Fruit fly (Drosophila melanogaster) whole organism, embryonic: ENCODE results near the gene CG1074.

Experiments used
- BEAF-32 ChIP-seq: fragments of 200-800 bp; sonication (Bioruptor generic); optimal IDR thresholded peaks from 3 replicates; lab custom pipeline; 2017; ENCODE audit warnings: missing biosample characterization, missing genetic modification characterization, mild to moderate bottlenecking, moderate library complexity, missing genetic modification reagents
- BtbVII ChIP-seq: fragments of 200-800 bp; sonication (Bioruptor generic); optimal IDR thresholded peaks from 3 replicates; lab custom pipeline; 2017; ENCODE audit warnings: missing biosample characterization, mild to moderate bottlenecking, missing genetic modification characterization
- CG10321 ChIP-seq: fragments of 200-800 bp; sonication (Bioruptor generic); IDR thresholded peaks from 2 replicates; pipeline ENCODE4 v1.3.6; 2022; ENCODE audit warnings: missing biosample characterization, missing genetic modification characterization
- CG12299 ChIP-seq: fragments of 200-800 bp; sonication (Bioruptor generic); optimal IDR thresholded peaks from 2 replicates; lab custom pipeline; 2018; ENCODE audit warnings: missing biosample characterization, mild to moderate bottlenecking, missing genetic modification characterization
- CG14014 ChIP-seq: fragments of 200-800 bp; sonication (Bioruptor generic); IDR thresholded peaks from 2 replicates; pipeline ENCODE4 v1.3.6; 2022; ENCODE audit warnings: missing biosample characterization, missing genetic modification characterization
- CG15011 ChIP-seq: fragments of 200-800 bp; sonication (Bioruptor generic); optimal IDR thresholded peaks from 3 replicates; lab custom pipeline; 2018; ENCODE audit warnings: missing biosample characterization, mild to moderate bottlenecking, missing genetic modification characterization
- CG17802 ChIP-seq: fragments of 200-800 bp; sonication (Bioruptor generic); optimal IDR thresholded peaks from 2 replicates; lab custom pipeline; 2018; ENCODE audit warnings: missing biosample characterization, mild to moderate bottlenecking, missing genetic modification characterization, moderate library complexity
- CG18262 ChIP-seq: fragments of 200-800 bp; optimal IDR thresholded peaks from 3 replicates; lab custom pipeline; 2019; ENCODE audit warnings: missing biosample characterization, mild to moderate bottlenecking, missing genetic modification characterization, moderate library complexity
- CG18619 ChIP-seq: fragments of 200-800 bp; sonication (Bioruptor generic); optimal IDR thresholded peaks from 3 replicates; lab custom pipeline; 2017; ENCODE audit warnings: missing biosample characterization, mild to moderate bottlenecking, missing genetic modification characterization
- CG32772 ChIP-seq: fragments of 200-800 bp; sonication (Bioruptor generic); IDR thresholded peaks from 2 replicates; pipeline ENCODE4 v1.3.6; 2022; ENCODE audit warnings: missing biosample characterization, missing genetic modification characterization
- CG34224 ChIP-seq: fragments of 200-800 bp; sonication (Bioruptor generic); IDR thresholded peaks from 3 replicates; pipeline ENCODE4 v1.3.6; 2022; ENCODE audit warnings: missing biosample characterization, missing genetic modification characterization; ENCODE audit not compliant: partially characterized antibody
- CG5180 ChIP-seq: fragments of 200-800 bp; sonication (Bioruptor generic); optimal IDR thresholded peaks from 3 replicates; lab custom pipeline; 2017; ENCODE audit warnings: missing biosample characterization, missing genetic modification characterization, mild to moderate bottlenecking, moderate library complexity, missing genetic modification reagents
- CG6854 ChIP-seq: fragments of 200-800 bp; sonication (Bioruptor generic); optimal IDR thresholded peaks from 3 replicates; lab custom pipeline; 2017; ENCODE audit warnings: missing biosample characterization, mild to moderate bottlenecking, missing genetic modification characterization
- CG7556 ChIP-seq: fragments of 200-800 bp; sonication (Bioruptor generic); optimal IDR thresholded peaks from 2 replicates; lab custom pipeline; 2017; ENCODE audit warnings: missing biosample characterization, mild to moderate bottlenecking, missing genetic modification characterization
- CG7786 ChIP-seq: fragments of 200-800 bp; sonication (Bioruptor generic); optimal IDR thresholded peaks from 2 replicates; lab custom pipeline; 2016; ENCODE audit warnings: missing biosample characterization, missing genetic modification characterization
- CG9817 ChIP-seq: fragments of 200-800 bp; sonication (Bioruptor generic); optimal IDR thresholded peaks from 2 replicates; lab custom pipeline; 2018; ENCODE audit warnings: missing biosample characterization, mild to moderate bottlenecking, missing genetic modification characterization, moderate library complexity
- Camta ChIP-seq: fragments of 200-800 bp; sonication (Bioruptor generic); optimal IDR thresholded peaks from 2 replicates; lab custom pipeline; 2016; ENCODE audit warnings: missing biosample characterization, missing genetic modification characterization
- CoRest ChIP-seq: fragments of 200-800 bp; sonication (Bioruptor generic); optimal IDR thresholded peaks from 3 replicates; lab custom pipeline; 2018; ENCODE audit warnings: missing biosample characterization, mild to moderate bottlenecking, missing genetic modification characterization, moderate library complexity
- D19A ChIP-seq: fragments of 200-800 bp; optimal IDR thresholded peaks from 3 replicates; lab custom pipeline; 2019; ENCODE audit warnings: missing biosample characterization, mild to moderate bottlenecking, missing genetic modification characterization, moderate library complexity
- Hr51 ChIP-seq, 2 experiments: fragments of 200-800 bp; sonication (Bioruptor generic); optimal IDR thresholded peaks; 2 replicates in 1 of 2; 3 replicates in 1 of 2; lab custom pipeline; 2016 to 2018; ENCODE audit warnings: missing biosample characterization in 2 of 2, missing genetic modification characterization in 2 of 2, mild to moderate bottlenecking in 1 of 2, moderate library complexity in 1 of 2
- MBD-R2 ChIP-seq: fragments of 200-800 bp; sonication (Bioruptor generic); IDR thresholded peaks from 2 replicates; pipeline ENCODE4 v1.3.6; 2022; ENCODE audit warnings: missing biosample characterization, missing genetic modification characterization
- Neu2 ChIP-seq: fragments of 200-800 bp; sonication (Bioruptor generic); optimal IDR thresholded peaks from 3 replicates; lab custom pipeline; 2016; ENCODE audit warnings: missing biosample characterization, missing genetic modification characterization, borderline replicate concordance
- Oli ChIP-seq: fragments of 200-800 bp; sonication (Bioruptor generic); optimal IDR thresholded peaks from 2 replicates; lab custom pipeline; 2018; ENCODE audit warnings: missing biosample characterization, mild to moderate bottlenecking, missing genetic modification characterization, moderate library complexity
- Sin3A ChIP-seq: fragments of >200 bp; optimal IDR thresholded peaks from 2 replicates; lab custom pipeline; 2018
- YL-1 ChIP-seq: fragments of 200-800 bp; sonication (Bioruptor generic); optimal IDR thresholded peaks from 3 replicates; lab custom pipeline; 2017; ENCODE audit warnings: missing biosample characterization, mild to moderate bottlenecking, missing genetic modification characterization
- ase ChIP-seq: fragments of 200-800 bp; sonication (Bioruptor generic); IDR thresholded peaks from 3 replicates; pipeline ENCODE4 v1.3.6; 2022; ENCODE audit warnings: missing biosample characterization, missing genetic modification characterization
- bigmax ChIP-seq: fragments of 200-800 bp; sonication (Bioruptor generic); optimal IDR thresholded peaks from 2 replicates; lab custom pipeline; 2018; ENCODE audit warnings: missing biosample characterization, mild to moderate bottlenecking, missing genetic modification characterization
- caup ChIP-seq: fragments of 200-800 bp; sonication (Bioruptor generic); optimal IDR thresholded peaks from 3 replicates; lab custom pipeline; 2017; ENCODE audit warnings: missing biosample characterization, mild to moderate bottlenecking, missing genetic modification characterization, moderate library complexity; ENCODE audit not compliant: severe bottlenecking
- dimm ChIP-seq: fragments of 200-800 bp; sonication (Bioruptor generic); IDR thresholded peaks from 2 replicates; pipeline ENCODE4 v1.3.6; 2022; ENCODE audit warnings: missing biosample characterization, missing genetic modification characterization
- dmrt99B ChIP-seq: fragments of 200-800 bp; sonication (Bioruptor generic); optimal IDR thresholded peaks from 2 replicates; lab custom pipeline; 2018; ENCODE audit warnings: missing biosample characterization, mild to moderate bottlenecking, missing genetic modification characterization, moderate library complexity
- ewg ChIP-seq: fragments of 200-800 bp; sonication (Bioruptor generic); optimal IDR thresholded peaks from 3 replicates; lab custom pipeline; 2017; ENCODE audit warnings: mild to moderate bottlenecking, missing biosample characterization, missing genetic modification reagents, missing genetic modification characterization
- fd102C ChIP-seq: fragments of 200-800 bp; sonication (Bioruptor generic); optimal IDR thresholded peaks from 2 replicates; lab custom pipeline; 2018; ENCODE audit warnings: missing biosample characterization, mild to moderate bottlenecking, missing genetic modification characterization, moderate library complexity
- jing ChIP-seq: fragments of 200-800 bp; sonication (Bioruptor generic); optimal IDR thresholded peaks from 2 replicates; lab custom pipeline; 2018; ENCODE audit warnings: missing biosample characterization, mild to moderate bottlenecking, missing genetic modification characterization
- maf-S ChIP-seq: fragments of 200-800 bp; sonication (Bioruptor generic); optimal IDR thresholded peaks from 2 replicates; lab custom pipeline; 2016; ENCODE audit warnings: missing biosample characterization, missing genetic modification characterization
- odd ChIP-seq: fragments of 200-800 bp; sonication (Bioruptor generic); optimal IDR thresholded peaks from 2 replicates; lab custom pipeline; 2017; ENCODE audit warnings: missing biosample characterization, mild to moderate bottlenecking, missing genetic modification characterization
- onecut ChIP-seq: fragments of 200-800 bp; sonication (Bioruptor generic); IDR thresholded peaks from 2 replicates; pipeline ENCODE4 v1.3.6; 2022; ENCODE audit warnings: missing biosample characterization, missing genetic modification characterization
- phol ChIP-seq: fragments of 200-800 bp; sonication (Bioruptor generic); optimal IDR thresholded peaks from 3 replicates; lab custom pipeline; 2018; ENCODE audit warnings: missing biosample characterization, mild to moderate bottlenecking, missing genetic modification characterization, moderate library complexity
- repo ChIP-seq: fragments of 200-800 bp; sonication (Bioruptor generic); optimal IDR thresholded peaks from 2 replicates; lab custom pipeline; 2016; ENCODE audit warnings: missing biosample characterization, missing genetic modification characterization
- salm ChIP-seq: fragments of 200-800 bp; sonication (Bioruptor generic); optimal IDR thresholded peaks from 2 replicates; lab custom pipeline; 2018; ENCODE audit warnings: missing biosample characterization, mild to moderate bottlenecking, missing genetic modification characterization
- sisA ChIP-seq: fragments of 200-800 bp; sonication (Bioruptor generic); IDR thresholded peaks from 2 replicates; pipeline ENCODE4 v1.3.6; 2022; ENCODE audit warnings: missing biosample characterization, missing genetic modification characterization
- tio ChIP-seq: fragments of 200-800 bp; sonication (Bioruptor generic); optimal IDR thresholded peaks from 2 replicates; lab custom pipeline; 2017; ENCODE audit warnings: missing biosample characterization, missing genetic modification characterization, inconsistent platforms

The CG1074 gene

dm6 chr3R:4437113-4437512, 3.3 kb downstream of the CG1074 start, which contains the start of the genes Lipt2 and CG14650 (continued):
- TF ChIP-seq CG14014 (peak; percentile 26; the same call in 1 of the 2 replicates), salm (tag; lab: Kevin White, UChicago) (no peak), CG12299 (tag; lab: Kevin White, UChicago) (peak; percentile 62), Sin3A (lab: Kevin White, UChicago) (peak; percentile 83), CG7786 (GFP tag; lab: Kevin White, UChicago) (peak; percentile 51), tio (GFP tag; lab: Kevin White, UChicago) (no peak), CG32772 (GFP tag; lab: Robert Waterston, UW) (0 out of 2 replicates have a peak, but pooled peaks have one; percentile 18), BEAF-32 (GFP tag; lab: Kevin White, UChicago) (peak; percentile 77), CG6854 (GFP tag; lab: Kevin White, UChicago) (no peak), CG10321 (GFP tag; lab: Robert Waterston, UW) (no peak), fd102C (GFP tag; lab: Kevin White, UChicago) (no peak), bigmax (GFP tag; lab: Kevin White, UChicago) (peak; percentile 45), dmrt99B (no peak), YL-1 (GFP tag; lab: Kevin White, UChicago) (peak; percentile 93), CG17802 (no peak), CG18262 (tag; lab: Kevin White, UChicago) (peak; percentile 46), CG5180 (GFP tag; lab: Kevin White, UChicago) (no peak), jing (GFP tag; lab: Kevin White, UChicago) (no peak), CG7556 (GFP tag; lab: Kevin White, UChicago) (peak; percentile 10), sisA (GFP tag; lab: Robert Waterston, UW) (peak; percentile 40; the same call in 1 of the 2 replicates), Hr51 (GFP tag; optimal IDR thresholded peaks at IDR 0.05; lab: Kevin White, UChicago) (peak; percentile 29 to 50), CG34224 (GFP tag; lab: Robert Waterston, UW) (peak; percentile 49; the same call in 2 of the 3 replicates), CG9817 (tag; lab: Kevin White, UChicago) (peak; percentile 62), MBD-R2 (GFP tag; lab: Robert Waterston, UW) (peak; percentile 88), dimm (GFP tag; lab: Robert Waterston, UW) (no peak), caup (GFP tag; lab: Kevin White, UChicago) (no peak), ewg (peak; percentile 38), CG15011 (GFP tag; lab: Kevin White, UChicago) (no peak), Oli (tag; lab: Kevin White, UChicago) (no peak), Camta (GFP tag; lab: Kevin White, UChicago) (peak; percentile 40), repo (GFP tag; lab: Kevin White, UChicago) (peak; percentile 54), CG18619 (peak; percentile 1), ase (GFP tag; lab: Robert Waterston, UW) (no peak), odd (GFP tag; lab: Kevin White, UChicago) (no peak)

DNA sequence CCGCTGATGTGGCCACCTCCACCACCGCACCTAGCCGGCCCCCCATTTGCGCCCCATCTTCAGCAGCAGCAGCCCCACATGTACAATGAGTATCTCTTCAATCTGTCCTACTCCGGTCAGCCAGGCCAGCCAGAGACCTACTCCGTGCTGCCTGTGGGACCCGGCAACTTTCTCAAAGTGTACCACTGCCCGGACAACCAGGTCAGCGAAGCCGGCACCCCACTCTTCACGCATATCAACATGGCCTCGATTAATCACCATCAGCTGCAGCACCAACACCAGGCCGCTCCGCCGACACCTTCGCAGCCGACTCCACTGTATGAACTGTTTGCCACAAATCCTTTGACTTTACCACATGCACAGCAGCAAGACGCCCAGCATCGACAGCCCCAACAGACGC, 4.1 kb downstream of the CG1074 start:
- TF ChIP-seq Neu2 (no peak), CoRest (no peak), dmrt99B (no peak), maf-S (GFP tag; lab: Kevin White, UChicago) (no peak), BtbVII (GFP tag; lab: Kevin White, UChicago) (no peak), CG12299 (tag; lab: Kevin White, UChicago) (no peak), phol (tag; lab: Kevin White, UChicago) (no peak), D19A (no peak), onecut (GFP tag; lab: Robert Waterston, UW) (no peak)
